Worm (Caenorhabditis elegans) whole organism, L2 larva: ENCODE results near the gene F14F7.4.

ENCODE experiments used
- F13H6.1 ChIP-seq: sonication (generic microtip); optimal IDR thresholded peaks from 2 replicates; lab custom pipeline; 2016; ENCODE audit warnings: missing genetic modification characterization, missing compliant biosample characterization
- R02D3.7 ChIP-seq: fragments of 150-350 bp; optimal IDR thresholded peaks from 2 replicates; lab custom pipeline; 2014; ENCODE audit warnings: missing biosample characterization, missing genetic modification characterization
- ceh-82 ChIP-seq: fragments of 150-350 bp; optimal IDR thresholded peaks from 2 replicates; lab custom pipeline; 2014; ENCODE audit warnings: missing biosample characterization, missing genetic modification characterization
- elt-3 ChIP-seq: sonication (generic microtip); optimal IDR thresholded peaks from 2 replicates; lab custom pipeline; 2017; ENCODE audit warnings: missing biosample characterization, missing genetic modification characterization
- lsy-2 ChIP-seq, 2 experiments: fragments of 150-350 bp in 1 of 2; sonication (generic microtip) in 1 of 2; optimal IDR thresholded peaks; 2 replicates each; lab custom pipeline; 2014 to 2017; ENCODE audit warnings: missing biosample characterization in 2 of 2, missing genetic modification characterization in 2 of 2
- nhr-11 ChIP-seq: fragments of 150-350 bp; optimal IDR thresholded peaks from 2 replicates; lab custom pipeline; 2014; ENCODE audit warnings: missing biosample characterization, missing genetic modification characterization
- nhr-25 ChIP-seq: fragments of 150-350 bp; sonication (generic microtip); optimal IDR thresholded peaks from 3 replicates; lab custom pipeline; 2014; ENCODE audit warnings: missing biosample characterization, missing genetic modification characterization
- nhr-77 ChIP-seq: fragments of 150-350 bp; optimal IDR thresholded peaks from 2 replicates; lab custom pipeline; 2014; ENCODE audit warnings: missing biosample characterization, missing genetic modification characterization
- unc-39 ChIP-seq: fragments of 150-350 bp; optimal IDR thresholded peaks from 2 replicates; lab custom pipeline; 2014; ENCODE audit warnings: missing biosample characterization, missing genetic modification characterization
- unc-62 ChIP-seq: fragments of 150-350 bp; optimal IDR thresholded peaks from 2 replicates; lab custom pipeline; 2014; ENCODE audit warnings: missing biosample characterization, missing genetic modification reagents, missing genetic modification characterization

DNA sequence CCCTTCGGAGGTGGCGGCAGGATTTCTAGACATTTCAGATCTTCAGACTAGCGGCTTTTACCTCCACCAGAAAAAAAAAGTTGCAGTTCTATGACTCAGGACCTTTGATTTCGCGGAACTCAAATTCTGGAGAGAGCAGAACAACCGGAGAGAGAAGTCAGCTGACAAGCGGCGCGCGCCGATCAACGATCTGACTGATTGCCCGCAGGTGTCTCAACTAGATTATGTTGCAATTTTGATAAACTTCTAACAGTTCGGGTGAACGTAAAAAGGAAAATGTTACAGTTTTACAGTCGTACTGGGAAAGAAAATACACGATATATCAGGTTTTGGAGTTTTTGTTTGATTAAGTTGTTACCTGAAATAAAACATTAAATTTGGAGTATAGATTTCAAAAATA, 33.5 kb upstream of the F14F7.4 start:
- TF ChIP-seq ceh-82 (tag; lab: Kevin White, UChicago): no peak
- TF ChIP-seq nhr-11 (tag; lab: Kevin White, UChicago): no peak
- no peak for TF ChIP-seq unc-39 (tag; lab: Kevin White, UChicago)
- TF ChIP-seq F13H6.1: no peak
- no peak for TF ChIP-seq nhr-77 (tag; lab: Kevin White, UChicago)
- no peak for TF ChIP-seq R02D3.7 (tag; lab: Kevin White, UChicago)
- no peak for TF ChIP-seq lsy-2 (tag; optimal IDR thresholded peaks at IDR 0.05; lab: Kevin White, UChicago)
- TF ChIP-seq elt-3 (tag; lab: Kevin White, UChicago): no peak
- no peak for TF ChIP-seq unc-62 (GFP tag; lab: Kevin White, UChicago)
- TF ChIP-seq nhr-25: no peak
